Worm (Caenorhabditis elegans): ENCODE results near the gene irld-34.

DNA sequence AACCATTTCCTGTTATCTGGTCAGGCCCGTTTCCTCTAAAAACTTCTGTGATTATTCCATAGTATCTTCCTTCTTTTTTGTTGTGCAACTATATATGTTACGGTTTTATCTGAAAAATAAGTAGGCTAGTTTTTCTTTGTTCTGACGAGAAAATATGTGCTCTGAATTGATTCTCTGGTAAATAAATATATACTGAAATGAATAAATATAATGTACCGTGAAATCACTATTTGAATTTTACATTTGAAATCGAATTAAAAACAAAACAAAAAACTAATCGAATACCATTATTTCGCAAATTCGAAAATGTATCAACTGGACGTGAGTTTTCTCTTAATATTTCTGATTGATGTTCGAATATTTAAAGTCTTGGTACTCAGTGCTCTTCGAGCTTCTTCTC is 24.3 kb upstream of the irld-34 start, which contains the start of gene ZK512.10:
- TF ChIP-seq zag-1 (tag; optimal IDR thresholded peaks at IDR 0.05): no peak
- no peak for TF ChIP-seq hlh-4 (tag; optimal IDR thresholded peaks at IDR 0.05)
- no peak for TF ChIP-seq hlh-17 (GFP tag; optimal IDR thresholded peaks at IDR 0.05; ENCODE audit: borderline replicate concordance)
- TF ChIP-seq Y116A8C.19 (tag; optimal IDR thresholded peaks at IDR 0.05; ENCODE audit: borderline replicate concordance): no peak
- TF ChIP-seq aly-2 (tag; optimal IDR thresholded peaks at IDR 0.05): no peak
- no peak for TF ChIP-seq nhr-237 (tag; optimal IDR thresholded peaks at IDR 0.05)
- no peak for TF ChIP-seq tlp-1 (tag; optimal IDR thresholded peaks at IDR 0.05)
- no peak for TF ChIP-seq nhr-77 (tag; optimal IDR thresholded peaks at IDR 0.05)
- TF ChIP-seq ama-1 (optimal IDR thresholded peaks at IDR 0.05): no peak
